Worm (Caenorhabditis elegans): ENCODE measurements around the gene kcc-2.

DNA sequence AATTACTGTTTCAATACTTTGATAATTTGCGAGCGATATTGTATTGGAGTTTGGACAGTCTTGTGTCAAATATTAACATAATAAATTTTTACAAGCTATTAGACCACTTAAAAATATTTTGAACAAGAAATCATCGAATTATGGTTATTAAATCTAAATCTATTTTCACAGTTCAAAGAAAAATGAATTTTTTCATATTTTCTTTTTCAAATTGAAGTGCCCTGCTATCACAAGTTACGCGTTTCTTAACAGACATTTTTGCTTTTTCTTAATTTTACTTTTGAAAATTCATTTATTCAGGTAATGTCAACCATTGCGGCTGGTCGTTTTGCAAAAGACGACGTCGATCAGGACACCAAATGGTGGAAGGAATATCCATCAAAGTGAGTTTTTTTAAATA, 25.9 kb upstream of the kcc-2 start, which contains the start of gene C46G7.2:
- TF ChIP-seq unc-130 (tag; optimal IDR thresholded peaks at IDR 0.05) (no peak), sup-37 (GFP tag; optimal IDR thresholded peaks at IDR 0.05) (no peak)

Data from whole organism, L1 larva.